Fruit fly (Drosophila melanogaster) whole organism: Measurements from ENCODE around the gene CG33639.

ENCODE experiments used
- CG8478 ChIP-seq: fragments of >200 bp; optimal IDR thresholded peaks from 2 replicates; lab custom pipeline; 2018; ENCODE audit warnings: inconsistent platforms
- Dll ChIP-seq: fragments of >200 bp; optimal IDR thresholded peaks from 2 replicates; lab custom pipeline; 2017
- EcR ChIP-seq, 2 experiments: fragments of >200 bp; optimal IDR thresholded peaks; 2 replicates each; lab custom pipeline; 2017; ENCODE audit warnings: missing biosample characterization in 2 of 2, missing genetic modification characterization in 2 of 2, missing genetic modification reagents in 2 of 2
- pan ChIP-seq: fragments of >200 bp; optimal IDR thresholded peaks from 2 replicates; lab custom pipeline; 2017
- psq ChIP-seq: fragments of >200 bp; optimal IDR thresholded peaks from 2 replicates; lab custom pipeline; 2017
- usp ChIP-seq: fragments of >200 bp; optimal IDR thresholded peaks from 2 replicates; lab custom pipeline; 2017; ENCODE audit warnings: missing biosample characterization, missing genetic modification characterization, mixed read lengths

Gene CG33639

DNA sequence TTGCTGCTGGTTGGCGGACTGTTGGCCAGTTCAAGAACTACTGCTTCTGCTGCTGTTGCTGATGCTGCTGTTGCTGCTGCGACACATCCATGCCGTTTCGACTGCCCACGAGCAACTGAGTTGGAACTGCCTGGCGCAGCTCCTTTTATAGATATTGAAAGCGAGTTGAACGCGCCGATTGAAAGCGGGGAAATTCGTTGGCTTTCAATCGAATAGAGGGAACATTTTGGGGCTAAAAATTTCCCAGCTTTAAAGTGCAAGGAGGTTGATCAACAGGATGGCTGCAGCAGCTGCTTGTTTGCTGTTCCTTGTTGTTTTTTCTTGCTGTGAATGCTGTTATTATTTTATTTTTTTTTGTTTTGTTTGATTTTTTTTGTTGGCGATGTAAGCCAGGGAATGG lies at the start of gene CG33639:
TSS of gene CG33639 (minus strand) at position 101 of the 400 bp plus-strand sequence.
- TF ChIP-seq CG8478 = no peak
- no peak for TF ChIP-seq EcR (GFP tag; optimal IDR thresholded peaks at IDR 0.05; lab: Kevin White, UChicago)
- TF ChIP-seq Dll = no peak
- TF ChIP-seq psq = no peak
- no peak for TF ChIP-seq usp (GFP tag; lab: Kevin White, UChicago)
- TF ChIP-seq pan (lab: Kevin White, UChicago) = no peak

DNA sequence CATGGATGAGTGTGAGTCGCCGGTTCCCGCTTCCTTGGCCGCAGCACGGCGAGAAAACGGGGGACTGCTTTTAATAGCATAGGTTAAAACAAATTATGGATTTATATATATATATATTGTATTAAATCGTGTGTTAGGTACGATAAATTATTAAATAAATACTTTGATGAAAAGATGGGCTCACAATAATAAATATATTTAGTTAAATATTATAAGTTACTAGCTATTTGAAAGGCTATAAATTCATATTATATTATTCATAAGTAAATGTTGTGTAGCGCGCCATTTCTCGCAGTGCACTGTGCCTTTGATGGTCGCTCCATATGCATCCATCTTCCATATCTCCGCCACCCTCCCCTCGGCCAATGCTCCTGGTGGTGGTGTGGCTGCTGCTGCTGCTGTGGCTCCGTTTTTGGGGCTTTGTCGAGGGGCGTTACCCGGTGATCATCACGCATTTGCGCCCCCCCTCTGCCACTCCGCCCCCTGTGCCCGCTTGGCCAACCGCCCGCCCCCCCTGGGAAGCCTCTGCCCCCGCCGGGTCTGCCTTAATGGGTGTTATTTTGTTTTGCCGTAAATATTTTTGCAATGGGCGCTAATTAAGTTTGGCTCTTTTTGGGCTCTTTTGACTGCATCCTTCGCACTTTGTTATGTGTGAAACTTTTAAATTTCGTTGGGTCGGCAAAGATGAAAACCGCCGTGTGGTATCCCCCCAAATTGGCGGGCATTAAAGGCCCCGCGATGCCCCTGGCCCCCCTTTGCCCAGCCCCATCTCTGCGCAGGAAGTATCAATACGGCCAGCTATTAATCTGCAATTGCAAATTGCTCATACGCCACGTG lies 47.5 kb upstream of the CG33639 start:
- TF ChIP-seq usp (GFP tag; lab: Kevin White, UChicago) = no peak
- TF ChIP-seq EcR (GFP tag; optimal IDR thresholded peaks at IDR 0.05; lab: Kevin White, UChicago) = no peak
- peak; percentile 75 for TF ChIP-seq Dll
- no peak for TF ChIP-seq CG8478
- TF ChIP-seq pan (lab: Kevin White, UChicago) = no peak
- no peak for TF ChIP-seq psq

DNA sequence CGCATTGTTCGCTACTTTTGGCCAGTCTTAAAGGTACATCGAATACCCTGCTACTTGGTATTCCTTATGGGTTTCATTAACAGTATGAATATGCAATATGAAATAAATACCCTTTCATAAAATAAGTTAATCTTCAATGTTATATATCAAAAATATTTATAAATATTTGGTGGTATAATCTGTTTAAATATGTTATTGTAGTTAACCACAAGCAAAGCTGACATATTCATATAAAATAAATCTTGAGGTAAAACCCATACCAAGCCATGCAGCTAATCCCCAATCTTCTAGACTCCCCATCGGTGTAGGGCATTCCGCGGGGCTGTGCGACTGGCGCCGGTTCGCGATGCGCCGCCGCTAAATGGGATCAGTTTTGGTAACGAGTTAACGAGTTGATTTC lies 46.5 kb upstream of the CG33639 start:
- TF ChIP-seq usp (GFP tag; lab: Kevin White, UChicago) (no peak), psq (no peak), CG8478 (no peak), Dll (no peak), EcR (GFP tag; optimal IDR thresholded peaks at IDR 0.05; lab: Kevin White, UChicago) (no peak), pan (lab: Kevin White, UChicago) (no peak)

DNA sequence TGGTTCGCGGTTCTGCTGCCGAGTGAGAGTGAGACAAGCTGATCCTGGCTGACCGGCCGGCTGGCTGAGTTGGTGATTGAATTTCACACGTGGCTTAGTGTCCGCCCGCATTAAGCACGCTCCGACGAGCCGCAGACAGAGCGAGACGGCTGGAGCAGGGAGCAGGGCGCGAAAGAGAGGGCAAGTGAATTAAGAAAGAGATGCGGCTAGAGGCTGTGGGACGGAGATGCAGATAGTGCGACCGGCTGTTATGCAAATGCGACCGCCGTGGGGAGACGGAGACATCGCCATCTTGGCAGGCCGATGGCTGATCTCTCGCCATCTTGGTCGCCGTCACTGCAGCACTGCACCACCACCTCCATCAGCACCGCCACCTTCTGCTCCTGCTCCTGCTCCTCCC lies 41.0 kb upstream of the CG33639 start:
- TF ChIP-seq EcR (GFP tag; optimal IDR thresholded peaks at IDR 0.05; lab: Kevin White, UChicago) (no peak), psq (no peak), usp (GFP tag; lab: Kevin White, UChicago) (no peak), pan (lab: Kevin White, UChicago) (no peak), Dll (no peak), CG8478 (no peak)

DNA sequence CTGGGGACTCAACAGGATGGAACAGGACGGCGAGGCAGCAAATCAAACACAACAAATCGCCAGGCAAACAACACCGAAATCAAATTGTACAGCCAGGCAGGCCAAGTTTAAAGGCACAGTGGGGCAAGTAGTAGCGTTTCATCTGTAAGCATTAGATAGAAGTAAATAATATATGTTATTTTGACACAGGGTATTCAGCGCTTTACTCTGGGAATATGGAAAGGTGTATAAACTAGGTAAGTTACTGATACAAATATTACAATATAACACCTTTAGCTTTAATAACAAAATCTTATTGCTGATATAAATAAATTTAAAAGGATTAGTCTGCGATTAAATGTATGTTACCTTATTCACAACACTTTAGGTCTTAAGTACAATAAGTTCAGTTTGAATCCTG lies 37.5 kb upstream of the CG33639 start:
- TF ChIP-seq Dll (no peak), EcR (GFP tag; optimal IDR thresholded peaks at IDR 0.05; lab: Kevin White, UChicago) (no peak), CG8478 (no peak)

DNA sequence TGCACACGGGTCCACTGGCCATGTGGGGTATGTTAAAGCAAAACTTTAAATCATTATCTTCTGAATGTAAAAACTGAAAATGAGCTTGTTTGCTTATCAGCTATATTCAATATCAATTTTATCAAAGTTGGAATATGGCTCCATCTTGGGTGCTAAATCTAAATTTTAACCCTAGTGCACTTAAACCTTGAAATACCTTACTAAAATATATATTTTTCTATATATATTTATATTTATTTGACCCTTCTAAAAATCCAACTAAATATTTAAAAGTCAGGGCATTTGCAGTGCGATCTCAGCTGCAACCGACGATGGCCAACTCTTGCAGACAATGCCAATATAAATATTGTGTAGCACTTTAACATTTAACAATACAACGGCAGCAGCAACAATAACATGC lies 36.3 kb upstream of the CG33639 start:
- TF ChIP-seq usp (GFP tag; lab: Kevin White, UChicago) (no peak), psq (no peak), EcR (GFP tag; optimal IDR thresholded peaks at IDR 0.05; lab: Kevin White, UChicago) (no peak), CG8478 (no peak), Dll (no peak), pan (lab: Kevin White, UChicago) (no peak)

- no peak for TF ChIP-seq pan (lab: Kevin White, UChicago)
- no peak for TF ChIP-seq psq
- no peak for TF ChIP-seq Dll
- no peak for TF ChIP-seq CG8478
- TF ChIP-seq usp (GFP tag; lab: Kevin White, UChicago) = no peak
- TF ChIP-seq EcR (GFP tag; optimal IDR thresholded peaks at IDR 0.05; lab: Kevin White, UChicago) = no peak
These were observed 35.6 kb upstream of the CG33639 start for dm6 chrX:18261494-18261893.

dm6 chrX:18259984-18260550 lies 34.2 kb upstream of the CG33639 start:
- TF ChIP-seq Dll = no peak
- no peak for TF ChIP-seq psq
- no peak for TF ChIP-seq usp (GFP tag; lab: Kevin White, UChicago)
- no peak for TF ChIP-seq EcR (GFP tag; optimal IDR thresholded peaks at IDR 0.05; lab: Kevin White, UChicago)
- TF ChIP-seq pan (lab: Kevin White, UChicago) = no peak
- TF ChIP-seq CG8478 = no peak

dm6 chrX:18259417-18259816 lies 33.5 kb upstream of the CG33639 start, which contains the start of gene CG15059:
TSS of gene CG15059 (minus strand) at chrX:18259517.
- no peak for TF ChIP-seq Dll
- no peak for TF ChIP-seq psq
- TF ChIP-seq CG8478 = no peak
- no peak for TF ChIP-seq EcR (GFP tag; optimal IDR thresholded peaks at IDR 0.05; lab: Kevin White, UChicago)
- TF ChIP-seq pan (lab: Kevin White, UChicago) = no peak
- no peak for TF ChIP-seq usp (GFP tag; lab: Kevin White, UChicago)

DNA sequence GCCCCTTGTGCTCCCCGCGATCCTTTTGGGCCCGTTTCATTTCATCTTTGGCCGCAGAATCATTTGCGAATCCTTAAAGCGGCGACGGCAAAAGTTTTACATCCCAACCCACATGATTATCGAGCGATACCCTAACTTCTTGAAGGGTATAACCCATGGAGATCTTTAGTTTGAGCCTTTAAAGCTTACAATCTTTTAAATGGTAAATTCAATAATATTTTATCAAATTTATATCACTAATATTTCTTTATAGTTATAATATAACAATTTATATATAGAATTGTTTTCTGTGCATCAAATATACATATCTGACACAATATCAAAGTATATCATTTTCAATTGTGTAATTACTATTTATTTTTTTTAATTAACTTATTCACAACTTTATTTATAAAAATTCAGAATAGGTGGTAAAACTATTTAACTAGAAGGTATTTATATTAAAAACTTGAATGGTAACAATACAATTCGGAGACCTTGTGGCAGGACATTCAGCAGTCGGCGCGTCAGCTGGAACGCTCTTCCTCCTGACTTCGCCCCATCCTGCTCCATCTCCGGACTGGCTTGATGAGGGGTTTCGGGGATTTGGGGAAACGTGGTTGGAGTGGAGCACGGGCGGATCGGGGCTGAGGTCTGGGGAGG lies 30.5 kb upstream of the CG33639 start:
- no peak for TF ChIP-seq psq
- TF ChIP-seq Dll = no peak
- no peak for TF ChIP-seq usp (GFP tag; lab: Kevin White, UChicago)
- no peak for TF ChIP-seq CG8478
- no peak for TF ChIP-seq pan (lab: Kevin White, UChicago)
- TF ChIP-seq EcR (GFP tag; optimal IDR thresholded peaks at IDR 0.05; lab: Kevin White, UChicago) = no peak

- TF ChIP-seq Dll = no peak
- no peak for TF ChIP-seq EcR (GFP tag; optimal IDR thresholded peaks at IDR 0.05; lab: Kevin White, UChicago)
- no peak for TF ChIP-seq usp (GFP tag; lab: Kevin White, UChicago)
- no peak for TF ChIP-seq pan (lab: Kevin White, UChicago)
- TF ChIP-seq psq = no peak
- no peak for TF ChIP-seq CG8478
These were observed 28.6 kb upstream of the CG33639 start for dm6 chrX:18254465-18254864.

DNA sequence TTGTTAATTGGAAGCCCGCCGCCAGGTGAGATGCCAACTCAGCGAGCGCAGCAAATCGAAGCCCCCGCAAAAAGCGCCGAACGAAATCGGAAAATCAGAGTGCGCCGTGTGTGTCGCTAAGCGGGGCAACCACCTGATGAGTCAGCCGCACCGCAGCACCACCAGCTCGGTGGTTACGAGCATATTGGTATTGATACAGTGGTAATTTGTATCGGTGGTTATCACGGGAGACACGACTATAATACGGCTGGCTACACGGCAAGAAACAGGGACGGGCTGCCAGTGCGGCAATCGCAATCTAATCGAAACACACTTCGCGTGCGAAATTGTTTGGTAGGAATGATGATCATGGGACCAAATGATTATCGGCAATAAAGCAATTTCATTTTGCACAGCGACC lies 27.9 kb upstream of the CG33639 start:
- TF ChIP-seq CG8478 (no peak), EcR (GFP tag; optimal IDR thresholded peaks at IDR 0.05; lab: Kevin White, UChicago) (no peak), psq (no peak), usp (GFP tag; lab: Kevin White, UChicago) (no peak), Dll (no peak), pan (lab: Kevin White, UChicago) (no peak)
